Comparison of ENCODE assay signal across 5 fruit fly cellular contexts in the genomic region with DNA sequence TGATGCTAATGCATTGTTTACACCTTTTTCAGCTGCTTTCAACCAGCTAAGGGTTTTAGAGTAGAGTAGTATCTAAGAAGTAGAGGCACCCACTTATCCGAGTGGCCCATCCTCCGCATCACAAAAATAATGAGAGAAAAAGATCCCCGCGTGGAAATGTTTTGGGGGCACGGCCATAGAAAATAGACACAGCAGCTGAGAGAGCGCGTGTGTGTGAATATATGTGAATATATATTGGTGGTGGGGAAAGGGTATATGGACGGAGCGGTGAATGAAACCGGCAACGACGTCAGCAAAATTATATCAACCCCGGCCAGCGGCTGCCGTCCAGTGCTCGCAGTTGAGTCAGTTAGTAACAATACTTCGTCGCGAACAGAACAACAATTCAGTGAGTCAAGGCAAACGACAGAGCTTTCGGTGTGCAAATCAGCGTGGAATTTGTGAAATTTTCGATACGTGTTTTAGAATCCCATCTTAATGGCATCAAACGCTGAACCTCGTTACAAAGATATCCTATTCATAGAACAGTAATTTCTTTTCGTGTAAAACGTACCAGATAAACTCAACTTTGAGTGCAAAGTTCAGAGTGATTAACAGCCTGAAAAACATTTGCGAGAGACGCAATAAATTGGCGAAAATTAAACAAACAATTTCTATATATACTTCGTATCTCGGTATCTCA.
TF ChIP-seq lines count a peak whose summit lies in the region.

A gene (plus strand): TSS at position 375 of the 682 bp plus-strand sequence.

- TF ChIP-seq CTCF in whole organism, embryonic (GFP tag; optimal IDR thresholded peaks at IDR 0.05; lab: Kevin White, UChicago): no peak

TF ChIP-seq in whole organism, adult, 20 proteins besides CTCF, POLR2A, EP300 and RAD21:
- TF ChIP-seq ovo (GFP tag; optimal IDR thresholded peaks at IDR 0.05; lab: Kevin White, UChicago): peak; percentile 28
- TF ChIP-seq CG1620 (GFP tag; optimal IDR thresholded peaks at IDR 0.05; lab: Kevin White, UChicago): no peak
- no peak for TF ChIP-seq toe (GFP tag; optimal IDR thresholded peaks at IDR 0.05; lab: Kevin White, UChicago)
- TF ChIP-seq pad (GFP tag; optimal IDR thresholded peaks at IDR 0.05; lab: Kevin White, UChicago): peak; percentile 14
- peak; percentile 71 for TF ChIP-seq Mnt (GFP tag; optimal IDR thresholded peaks at IDR 0.05; lab: Kevin White, UChicago)
- TF ChIP-seq CG12768 (GFP tag; optimal IDR thresholded peaks at IDR 0.05; lab: Kevin White, UChicago): peak; percentile 79
- no peak for TF ChIP-seq cnc (optimal IDR thresholded peaks at IDR 0.05; lab: Kevin White, UChicago)
- TF ChIP-seq tj (GFP tag; optimal IDR thresholded peaks at IDR 0.05; lab: Kevin White, UChicago): peak; percentile 94
- peak; percentile 3 for TF ChIP-seq bab1 (GFP tag; optimal IDR thresholded peaks at IDR 0.05; lab: Kevin White, UChicago)
- TF ChIP-seq Crg-1 (GFP tag; optimal IDR thresholded peaks at IDR 0.05; lab: Kevin White, UChicago): no peak
- peak; percentile 65 for TF ChIP-seq CG33017 (tag; optimal IDR thresholded peaks at IDR 0.05; lab: Kevin White, UChicago)
- peak; percentile 85 for TF ChIP-seq kay (GFP tag; lab: Kevin White, UChicago; ENCODE audit: borderline replicate concordance)
- peak; percentile 68 for TF ChIP-seq cic (GFP tag; optimal IDR thresholded peaks at IDR 0.05; lab: Kevin White, UChicago)
- peak; percentile 50 for TF ChIP-seq CG7101 (tag; optimal IDR thresholded peaks at IDR 0.05; lab: Kevin White, UChicago)
- TF ChIP-seq Hr96 (GFP tag; optimal IDR thresholded peaks at IDR 0.05; lab: Kevin White, UChicago): no peak
- TF ChIP-seq CG14711 (tag; optimal IDR thresholded peaks at IDR 0.05; lab: Kevin White, UChicago): no peak

TF ChIP-seq in whole organism, embryonic, 481 proteins besides CTCF, POLR2A, EP300 and RAD21 (continues in another document):
- TF ChIP-seq Dip2 (GFP tag; IDR thresholded peaks at IDR 0.05; lab: Robert Waterston, UW) (no peak), sisA (GFP tag; IDR thresholded peaks at IDR 0.05; lab: Robert Waterston, UW) (peak; percentile 28; the same call in 1 of the 2 replicates), sens (GFP tag; lab: Kevin White, UChicago) (peak; percentile 28), Antp (GFP tag; optimal IDR thresholded peaks at IDR 0.05; lab: Kevin White, UChicago) (peak; percentile 8), NFAT (GFP tag; IDR thresholded peaks at IDR 0.05; lab: Robert Waterston, UW) (0 out of 2 replicates have a peak, but pooled peaks have one; percentile 26), mirr (GFP tag; optimal IDR thresholded peaks at IDR 0.05; lab: Kevin White, UChicago) (peak; percentile 12), Dp (GFP tag; optimal IDR thresholded peaks at IDR 0.05; lab: Kevin White, UChicago) (no peak), HmgZ (tag; optimal IDR thresholded peaks at IDR 0.05; lab: Kevin White, UChicago) (peak; percentile 16), Sry-δ (GFP tag; optimal IDR thresholded peaks at IDR 0.05; lab: Kevin White, UChicago) (no peak), gem (tag; optimal IDR thresholded peaks at IDR 0.05; lab: Kevin White, UChicago) (peak; percentile 10), CG9932 (GFP tag; IDR thresholded peaks at IDR 0.05; lab: Robert Waterston, UW) (peak; percentile 39), Trl (optimal IDR thresholded peaks at IDR 0.05; lab: Kevin White, UChicago) (peak in 1 of 2 experiments; percentile 20), Trl (GFP tag; optimal IDR thresholded peaks at IDR 0.05; lab: Kevin White, UChicago) (no peak), CG6175 (GFP tag; IDR thresholded peaks at IDR 0.05; lab: Robert Waterston, UW) (peak; percentile 58; the same call in 1 of the 3 replicates), CG7786 (GFP tag; optimal IDR thresholded peaks at IDR 0.05; lab: Kevin White, UChicago) (peak; percentile 13), knrl (GFP tag; IDR thresholded peaks at IDR 0.05; lab: Robert Waterston, UW; ENCODE audit: partially characterized antibody) (no peak), bsh (GFP tag; optimal IDR thresholded peaks at IDR 0.05; lab: Kevin White, UChicago) (no peak)

TF ChIP-seq in whole organism, prepupa, 60 proteins besides CTCF, POLR2A, EP300 and RAD21 (continues in another document):
- peak; percentile 15 for TF ChIP-seq CG6854 (GFP tag; optimal IDR thresholded peaks at IDR 0.05; lab: Kevin White, UChicago)
- TF ChIP-seq CG11902 (GFP tag; optimal IDR thresholded peaks at IDR 0.05; lab: Kevin White, UChicago): peak; percentile 6
- no peak for TF ChIP-seq net (GFP tag; optimal IDR thresholded peaks at IDR 0.05; lab: Kevin White, UChicago)
- peak; percentile 43 for TF ChIP-seq eg (GFP tag; IDR thresholded peaks at IDR 0.05; lab: Robert Waterston, UW)
- no peak for TF ChIP-seq esn (GFP tag; optimal IDR thresholded peaks at IDR 0.05; lab: Kevin White, UChicago)
- TF ChIP-seq Eip75B (GFP tag; optimal IDR thresholded peaks at IDR 0.05; lab: Kevin White, UChicago): no peak
- TF ChIP-seq CG8319 (GFP tag; optimal IDR thresholded peaks at IDR 0.05; lab: Kevin White, UChicago): no peak
- TF ChIP-seq CG1621 (tag; optimal IDR thresholded peaks at IDR 0.05; lab: Kevin White, UChicago): no peak
- TF ChIP-seq fkh (GFP tag; optimal IDR thresholded peaks at IDR 0.05; lab: Kevin White, UChicago): no peak
- TF ChIP-seq Ets21C (GFP tag; optimal IDR thresholded peaks at IDR 0.05; lab: Kevin White, UChicago): no peak
- TF ChIP-seq CG15336 (GFP tag; IDR thresholded peaks at IDR 0.05; lab: Robert Waterston, UW): no peak; the same call in 1 of the 2 replicates
- TF ChIP-seq Sox14 (GFP tag; optimal IDR thresholded peaks at IDR 0.05; lab: Kevin White, UChicago): no peak
- no peak for TF ChIP-seq Met (GFP tag; optimal IDR thresholded peaks at IDR 0.05; lab: Kevin White, UChicago)
- peak; percentile 74 for TF ChIP-seq svp (GFP tag; lab: Kevin White, UChicago)
- peak; percentile 48 for TF ChIP-seq CG6808 (GFP tag; optimal IDR thresholded peaks at IDR 0.05; lab: Kevin White, UChicago)
- no peak for TF ChIP-seq CG6792 (GFP tag; optimal IDR thresholded peaks at IDR 0.05; lab: Kevin White, UChicago)
- TF ChIP-seq CG3032 (tag; optimal IDR thresholded peaks at IDR 0.05; lab: Kevin White, UChicago): no peak
- no peak for TF ChIP-seq topi (GFP tag; optimal IDR thresholded peaks at IDR 0.05; lab: Kevin White, UChicago)

TF ChIP-seq in whole organism, pupa, 21 proteins besides CTCF, POLR2A, EP300 and RAD21:
- TF ChIP-seq rn (GFP tag; IDR thresholded peaks at IDR 0.05; lab: Robert Waterston, UW) (no peak), EcR (GFP tag; optimal IDR thresholded peaks at IDR 0.05; lab: Kevin White, UChicago) (peak; percentile 54), CG15710 (tag; optimal IDR thresholded peaks at IDR 0.05; lab: Kevin White, UChicago) (no peak), CG8159 (tag; optimal IDR thresholded peaks at IDR 0.05; lab: Kevin White, UChicago) (no peak), CG12605 (GFP tag; IDR thresholded peaks at IDR 0.05; lab: Robert Waterston, UW) (peak; percentile 48), Ets98B (GFP tag; IDR thresholded peaks at IDR 0.05; lab: Robert Waterston, UW) (peak; percentile 49), Pif1B (GFP tag; optimal IDR thresholded peaks at IDR 0.05; lab: Kevin White, UChicago) (no peak), CG9948 (tag; optimal IDR thresholded peaks at IDR 0.05; lab: Kevin White, UChicago) (no peak), fd96Ca (GFP tag; IDR thresholded peaks at IDR 0.05; lab: Robert Waterston, UW) (peak; percentile 54; the same call in 1 of the 3 replicates), CG4496 (GFP tag; IDR thresholded peaks at IDR 0.05; lab: Robert Waterston, UW) (peak; percentile 62; the same call in 1 of the 3 replicates), CG34367 (tag; optimal IDR thresholded peaks at IDR 0.05; lab: Kevin White, UChicago) (no peak), CG13204 (GFP tag; optimal IDR thresholded peaks at IDR 0.05; lab: Kevin White, UChicago) (peak; percentile 32), CG32121 (GFP tag; IDR thresholded peaks at IDR 0.05; lab: Robert Waterston, UW) (peak; percentile 67; the same call in 1 of the 2 replicates), CG10348 (GFP tag; IDR thresholded peaks at IDR 0.05; lab: Robert Waterston, UW) (0 out of 2 replicates have a peak, but pooled peaks have one; percentile 37)
TF ChIP-seq in whole organism, pupa: peak in this region for 8.

TF ChIP-seq in whole organism, wandering third instar larva, 38 proteins besides CTCF, POLR2A, EP300 and RAD21 (continues in another document):
- TF ChIP-seq tai (GFP tag; optimal IDR thresholded peaks at IDR 0.05; lab: Kevin White, UChicago): no peak
- TF ChIP-seq jim (GFP tag; optimal IDR thresholded peaks at IDR 0.05; lab: Kevin White, UChicago): no peak
- TF ChIP-seq GATAd (GFP tag; optimal IDR thresholded peaks at IDR 0.05; lab: Kevin White, UChicago): no peak
- TF ChIP-seq Dfd (GFP tag; optimal IDR thresholded peaks at IDR 0.05; lab: Kevin White, UChicago): no peak
- peak; percentile 19 for TF ChIP-seq OdsH (GFP tag; optimal IDR thresholded peaks at IDR 0.05; lab: Kevin White, UChicago)
- no peak for TF ChIP-seq CrebA (GFP tag; optimal IDR thresholded peaks at IDR 0.05; lab: Kevin White, UChicago; ENCODE audit: borderline replicate concordance)
- no peak for TF ChIP-seq CG9705 (GFP tag; optimal IDR thresholded peaks at IDR 0.05; lab: Kevin White, UChicago)
- no peak for TF ChIP-seq dl (GFP tag; optimal IDR thresholded peaks at IDR 0.05; lab: Kevin White, UChicago; ENCODE audit: insufficient read depth in 1 of 2, partially characterized antibody in 2 of 2)
- TF ChIP-seq lola (GFP tag; optimal IDR thresholded peaks at IDR 0.05; lab: Kevin White, UChicago): no peak
- TF ChIP-seq HLH106 (tag; optimal IDR thresholded peaks at IDR 0.05; lab: Kevin White, UChicago): no peak
- peak; percentile 39 for TF ChIP-seq br (GFP tag; optimal IDR thresholded peaks at IDR 0.05; lab: Kevin White, UChicago)
- no peak for TF ChIP-seq Myc (optimal IDR thresholded peaks at IDR 0.05; lab: Kevin White, UChicago)
- peak; percentile 2 for TF ChIP-seq rgr (GFP tag; optimal IDR thresholded peaks at IDR 0.05; lab: Kevin White, UChicago)
- no peak for TF ChIP-seq Mio (GFP tag; optimal IDR thresholded peaks at IDR 0.05; lab: Kevin White, UChicago)
- no peak for TF ChIP-seq h (GFP tag; optimal IDR thresholded peaks at IDR 0.05; lab: Kevin White, UChicago)
- TF ChIP-seq Hnf4 (GFP tag; optimal IDR thresholded peaks at IDR 0.05; lab: Kevin White, UChicago): peak; percentile 22
- TF ChIP-seq Jra (GFP tag; optimal IDR thresholded peaks at IDR 0.05; lab: Kevin White, UChicago): peak; percentile 48
- peak; percentile 22 for TF ChIP-seq Vsx2 (GFP tag; optimal IDR thresholded peaks at IDR 0.05; lab: Kevin White, UChicago; ENCODE audit: partially characterized antibody)
- TF ChIP-seq Dif (GFP tag; optimal IDR thresholded peaks at IDR 0.05; lab: Kevin White, UChicago; ENCODE audit: partially characterized antibody): peak; percentile 7
- peak; percentile 8 for TF ChIP-seq ey (GFP tag; optimal IDR thresholded peaks at IDR 0.05; lab: Kevin White, UChicago)
- TF ChIP-seq fru (GFP tag; optimal IDR thresholded peaks at IDR 0.05; lab: Kevin White, UChicago): peak; percentile 56
- no peak for TF ChIP-seq sage (GFP tag; optimal IDR thresholded peaks at IDR 0.05; lab: Kevin White, UChicago)
- TF ChIP-seq foxo (GFP tag; optimal IDR thresholded peaks at IDR 0.05; lab: Kevin White, UChicago): peak in 1 of 2 experiments; percentile 31
- TF ChIP-seq Abd-B (GFP tag; optimal IDR thresholded peaks at IDR 0.05; lab: Kevin White, UChicago): no peak
